Fruit fly (Drosophila melanogaster): Measurements from ENCODE around the gene CG13850.

The CG13850 gene

dm6 chr3R:22420911-22421310 lies 10.2 kb upstream of the CG13850 start, which contains the start of the genes Nop56 and mats:
Gene Nop56, minus strand, starts transcription at chr3R:22421068.
Gene mats, plus strand, starts transcription at chr3R:22421161.
- TF ChIP-seq Hr83 (GFP tag; optimal IDR thresholded peaks at IDR 0.05; ENCODE audit: poor library complexity, severe bottlenecking): no peak
- TF ChIP-seq dmrt93B (GFP tag; optimal IDR thresholded peaks at IDR 0.05): no peak
- no peak for TF ChIP-seq lola (GFP tag; optimal IDR thresholded peaks at IDR 0.05)
- TF ChIP-seq sage (GFP tag; optimal IDR thresholded peaks at IDR 0.05): peak; percentile 31
- TF ChIP-seq Vsx2 (GFP tag; optimal IDR thresholded peaks at IDR 0.05; ENCODE audit: partially characterized antibody): peak; percentile 55
- no peak for TF ChIP-seq OdsH (GFP tag; optimal IDR thresholded peaks at IDR 0.05)
- no peak for TF ChIP-seq CrebA (GFP tag; optimal IDR thresholded peaks at IDR 0.05; ENCODE audit: borderline replicate concordance)
- no peak for TF ChIP-seq Abd-B (GFP tag; optimal IDR thresholded peaks at IDR 0.05)
- peak; percentile 7 for TF ChIP-seq Sp1 (GFP tag; optimal IDR thresholded peaks at IDR 0.05)
- TF ChIP-seq fru (GFP tag; optimal IDR thresholded peaks at IDR 0.05): no peak
- no peak for TF ChIP-seq Mio (GFP tag; optimal IDR thresholded peaks at IDR 0.05)
- no peak for TF ChIP-seq tai (GFP tag; optimal IDR thresholded peaks at IDR 0.05)
- TF ChIP-seq woc (GFP tag; optimal IDR thresholded peaks at IDR 0.05): no peak
- no peak for TF ChIP-seq CG9705 (GFP tag; optimal IDR thresholded peaks at IDR 0.05)
- TF ChIP-seq Jra (GFP tag; optimal IDR thresholded peaks at IDR 0.05): no peak
- TF ChIP-seq Hnf4 (GFP tag; optimal IDR thresholded peaks at IDR 0.05): no peak
- TF ChIP-seq rgr (GFP tag; optimal IDR thresholded peaks at IDR 0.05): peak; percentile 55
- no peak for TF ChIP-seq pan (optimal IDR thresholded peaks at IDR 0.05)
- no peak for TF ChIP-seq foxo (GFP tag; optimal IDR thresholded peaks at IDR 0.05)
- no peak for TF ChIP-seq dsf (GFP tag; optimal IDR thresholded peaks at IDR 0.05; ENCODE audit: borderline replicate concordance)
- TF ChIP-seq jim (GFP tag; optimal IDR thresholded peaks at IDR 0.05): no peak
- TF ChIP-seq usp (GFP tag; optimal IDR thresholded peaks at IDR 0.05): no peak
- peak; percentile 15 for TF ChIP-seq Dif (GFP tag; optimal IDR thresholded peaks at IDR 0.05; ENCODE audit: partially characterized antibody)
- no peak for TF ChIP-seq CG32264 (GFP tag; optimal IDR thresholded peaks at IDR 0.05)
- TF ChIP-seq dl (GFP tag; optimal IDR thresholded peaks at IDR 0.05; ENCODE audit: insufficient read depth in 1 of 2, partially characterized antibody in 2 of 2): no peak
- TF ChIP-seq brk (GFP tag; optimal IDR thresholded peaks at IDR 0.05): no peak
- no peak for TF ChIP-seq ey (GFP tag; optimal IDR thresholded peaks at IDR 0.05)
- no peak for TF ChIP-seq Dfd (GFP tag; optimal IDR thresholded peaks at IDR 0.05)
- peak; percentile 22 for TF ChIP-seq br (GFP tag; optimal IDR thresholded peaks at IDR 0.05)
- peak; percentile 51 for TF ChIP-seq h (GFP tag; optimal IDR thresholded peaks at IDR 0.05)
- TF ChIP-seq Rel (GFP tag; optimal IDR thresholded peaks at IDR 0.05): no peak
- peak; percentile 42 for TF ChIP-seq Rel (tag; optimal IDR thresholded peaks at IDR 0.05)
- TF ChIP-seq GATAd (GFP tag; optimal IDR thresholded peaks at IDR 0.05): no peak
- TF ChIP-seq psq (GFP tag; optimal IDR thresholded peaks at IDR 0.05): no peak
- TF ChIP-seq Myc (optimal IDR thresholded peaks at IDR 0.05): peak; percentile 79

dm6 chr3R:22411879-22412587 lies 1.3 kb upstream of the CG13850 start:
- TF ChIP-seq brk (GFP tag; optimal IDR thresholded peaks at IDR 0.05) (no peak), sage (GFP tag; optimal IDR thresholded peaks at IDR 0.05) (peak; percentile 23), foxo (GFP tag; optimal IDR thresholded peaks at IDR 0.05) (peak in 1 of 2 experiments; percentile 12), Hr83 (GFP tag; optimal IDR thresholded peaks at IDR 0.05; ENCODE audit: poor library complexity, severe bottlenecking) (peak; percentile 91), tai (GFP tag; optimal IDR thresholded peaks at IDR 0.05) (no peak), Rel (GFP tag; optimal IDR thresholded peaks at IDR 0.05) (no peak), Rel (tag; optimal IDR thresholded peaks at IDR 0.05) (peak; percentile 33), br (GFP tag; optimal IDR thresholded peaks at IDR 0.05) (peak; percentile 49), OdsH (GFP tag; optimal IDR thresholded peaks at IDR 0.05) (peak; percentile 59), Vsx2 (GFP tag; optimal IDR thresholded peaks at IDR 0.05; ENCODE audit: partially characterized antibody) (no peak), Hnf4 (GFP tag; optimal IDR thresholded peaks at IDR 0.05) (peak; percentile 58), usp (GFP tag; optimal IDR thresholded peaks at IDR 0.05) (no peak), Dif (GFP tag; optimal IDR thresholded peaks at IDR 0.05; ENCODE audit: partially characterized antibody) (no peak), fru (GFP tag; optimal IDR thresholded peaks at IDR 0.05) (peak; percentile 43), rgr (GFP tag; optimal IDR thresholded peaks at IDR 0.05) (peak; percentile 59), Sp1 (GFP tag; optimal IDR thresholded peaks at IDR 0.05) (peak; percentile 34), CG32264 (GFP tag; optimal IDR thresholded peaks at IDR 0.05) (no peak), N (GFP tag; optimal IDR thresholded peaks at IDR 0.05) (no peak), HLH106 (tag; optimal IDR thresholded peaks at IDR 0.05) (no peak), psq (GFP tag; optimal IDR thresholded peaks at IDR 0.05) (no peak), h (GFP tag; optimal IDR thresholded peaks at IDR 0.05) (peak; percentile 57), lola (GFP tag; optimal IDR thresholded peaks at IDR 0.05) (no peak)

All from whole organism, wandering third instar larva.